Fruit fly (Drosophila melanogaster) whole organism, embryonic: Measurements from ENCODE around the gene CG2691.
A peak's percentile ranks its signal among the peaks of the same experiment; 100 is the strongest.

Experiments
- Asciz ChIP-seq: fragments of 200-800 bp; sonication (Bioruptor generic); optimal IDR thresholded peaks from 2 replicates; lab custom pipeline; 2017; ENCODE audit warnings: missing biosample characterization, mild to moderate bottlenecking, missing genetic modification characterization, missing genetic modification reagents
- B-H2 ChIP-seq: fragments of 200-800 bp; sonication (Bioruptor generic); optimal IDR thresholded peaks from 2 replicates; lab custom pipeline; 2018; ENCODE audit warnings: missing biosample characterization, mild to moderate bottlenecking, missing genetic modification characterization
- CG11247 ChIP-seq: fragments of 200-800 bp; sonication (Bioruptor generic); IDR thresholded peaks from 2 replicates; pipeline ENCODE4 v1.3.6; 2022; ENCODE audit warnings: missing biosample characterization, missing genetic modification characterization
- CG11696 ChIP-seq: fragments of 200-800 bp; sonication (Bioruptor generic); IDR thresholded peaks from 2 replicates; pipeline ENCODE4 v1.3.6; 2022; ENCODE audit warnings: missing biosample characterization, missing genetic modification characterization
- CG12659 ChIP-seq: fragments of 200-800 bp; sonication (Bioruptor generic); optimal IDR thresholded peaks from 3 replicates; lab custom pipeline; 2017; ENCODE audit warnings: mild to moderate bottlenecking, missing biosample characterization, missing genetic modification reagents, missing genetic modification characterization
- CG12769 ChIP-seq: fragments of 200-800 bp; sonication (Bioruptor generic); optimal IDR thresholded peaks from 2 replicates; lab custom pipeline; 2019; ENCODE audit warnings: missing biosample characterization, mild to moderate bottlenecking, missing genetic modification characterization, moderate library complexity
- CG17568 ChIP-seq: fragments of 200-800 bp; sonication (Bioruptor generic); optimal IDR thresholded peaks from 2 replicates; lab custom pipeline; 2018; ENCODE audit warnings: missing biosample characterization, mild to moderate bottlenecking, missing genetic modification characterization, moderate library complexity
- CG18599 ChIP-seq: fragments of 200-800 bp; sonication (Bioruptor generic); optimal IDR thresholded peaks from 3 replicates; lab custom pipeline; 2017; ENCODE audit warnings: missing biosample characterization, missing genetic modification characterization, mild to moderate bottlenecking, moderate library complexity, missing genetic modification reagents
- CG2202 ChIP-seq: fragments of 200-800 bp; sonication (Bioruptor generic); optimal IDR thresholded peaks from 2 replicates; lab custom pipeline; 2018; ENCODE audit warnings: missing biosample characterization, mild to moderate bottlenecking, missing genetic modification characterization
- CG2875 ChIP-seq: fragments of 200-800 bp; sonication (Bioruptor generic); optimal IDR thresholded peaks from 2 replicates; lab custom pipeline; 2017; ENCODE audit warnings: missing biosample characterization, mild to moderate bottlenecking, missing genetic modification characterization, missing genetic modification reagents
- CG34376 ChIP-seq: fragments of 200-800 bp; sonication (Bioruptor generic); optimal IDR thresholded peaks from 2 replicates; lab custom pipeline; 2018; ENCODE audit warnings: missing biosample characterization, mild to moderate bottlenecking, missing genetic modification characterization
- CG5953 ChIP-seq: fragments of 200-800 bp; sonication (Bioruptor generic); IDR thresholded peaks from 2 replicates; pipeline ENCODE4 v1.3.6; 2022; ENCODE audit warnings: missing biosample characterization, missing genetic modification characterization
- CG7357 ChIP-seq: fragments of 200-800 bp; sonication (Bioruptor generic); IDR thresholded peaks from 3 replicates; pipeline ENCODE4 v1.3.6; 2022; ENCODE audit warnings: missing biosample characterization, missing genetic modification characterization
- CG7556 ChIP-seq: fragments of 200-800 bp; sonication (Bioruptor generic); optimal IDR thresholded peaks from 2 replicates; lab custom pipeline; 2017; ENCODE audit warnings: missing biosample characterization, mild to moderate bottlenecking, missing genetic modification characterization
- CG8388 ChIP-seq: fragments of 200-800 bp; sonication (Bioruptor generic); optimal IDR thresholded peaks from 2 replicates; lab custom pipeline; 2019; ENCODE audit warnings: missing biosample characterization, mild to moderate bottlenecking, missing genetic modification characterization, moderate library complexity
- CTCF ChIP-seq: fragments of 200-800 bp; sonication (Bioruptor generic); optimal IDR thresholded peaks from 2 replicates; lab custom pipeline; 2017; ENCODE audit warnings: missing biosample characterization, mild to moderate bottlenecking, missing genetic modification characterization, moderate library complexity
- CoRest ChIP-seq: fragments of 200-800 bp; sonication (Bioruptor generic); optimal IDR thresholded peaks from 3 replicates; lab custom pipeline; 2018; ENCODE audit warnings: missing biosample characterization, mild to moderate bottlenecking, missing genetic modification characterization, moderate library complexity
- Elba2 ChIP-seq: fragments of 200-800 bp; sonication (Bioruptor generic); optimal IDR thresholded peaks from 3 replicates; lab custom pipeline; 2016; ENCODE audit warnings: missing biosample characterization, missing genetic modification characterization
- Fer1 ChIP-seq: fragments of 200-800 bp; sonication (Bioruptor generic); optimal IDR thresholded peaks from 2 replicates; lab custom pipeline; 2017; ENCODE audit warnings: missing biosample characterization, mild to moderate bottlenecking, missing genetic modification characterization
- HLHmδ ChIP-seq: fragments of 200-800 bp; sonication (Bioruptor generic); optimal IDR thresholded peaks from 2 replicates; lab custom pipeline; 2018; ENCODE audit warnings: missing biosample characterization, mild to moderate bottlenecking, missing genetic modification characterization, moderate library complexity
- Hmr ChIP-seq: fragments of 200-800 bp; sonication (Bioruptor generic); optimal IDR thresholded peaks from 3 replicates; lab custom pipeline; 2017; ENCODE audit warnings: mild to moderate bottlenecking, missing biosample characterization, missing genetic modification reagents, missing genetic modification characterization
- Jarid2 ChIP-seq: fragments of 200-800 bp; sonication (Bioruptor generic); optimal IDR thresholded peaks from 3 replicates; lab custom pipeline; 2017; ENCODE audit warnings: mild to moderate bottlenecking, missing biosample characterization, missing genetic modification reagents, missing genetic modification characterization
- Kr ChIP-seq: fragments of 200-800 bp; sonication (Bioruptor generic); optimal IDR thresholded peaks from 2 replicates; lab custom pipeline; 2017; ENCODE audit warnings: missing biosample characterization, mild to moderate bottlenecking, missing genetic modification characterization
- Med ChIP-seq: fragments of 200-800 bp; sonication (Bioruptor generic); peaks from one replicate; lab custom pipeline; 2016; ENCODE audit warnings: missing biosample characterization, missing genetic modification characterization, mild to moderate bottlenecking, inconsistent platforms, moderate library complexity
- NK7.1 ChIP-seq: fragments of 200-800 bp; sonication (Bioruptor generic); optimal IDR thresholded peaks from 3 replicates; lab custom pipeline; 2016; ENCODE audit warnings: missing biosample characterization, missing genetic modification characterization
- Nf-YB ChIP-seq: fragments of 200-800 bp; sonication (Bioruptor generic); optimal IDR thresholded peaks from 3 replicates; lab custom pipeline; 2019; ENCODE audit warnings: missing biosample characterization, mild to moderate bottlenecking, missing genetic modification characterization, moderate library complexity
- Pdp1 ChIP-seq, 2 experiments: fragments of 200-800 bp; sonication (Bioruptor generic); optimal IDR thresholded peaks; 3 replicates each; lab custom pipeline; 2016; ENCODE audit warnings: missing biosample characterization in 2 of 2, missing genetic modification characterization in 2 of 2, mild to moderate bottlenecking in 1 of 2, moderate library complexity in 1 of 2
- Six4 ChIP-seq: fragments of 200-800 bp; sonication (Bioruptor generic); optimal IDR thresholded peaks from 2 replicates; lab custom pipeline; 2016; ENCODE audit warnings: missing biosample characterization, missing genetic modification characterization
- Vsx1 ChIP-seq: fragments of 200-800 bp; sonication (Bioruptor generic); optimal IDR thresholded peaks from 2 replicates; lab custom pipeline; 2017; ENCODE audit warnings: missing biosample characterization, mild to moderate bottlenecking, missing genetic modification characterization, missing genetic modification reagents
- bsh ChIP-seq, 2 experiments: fragments of 200-800 bp; sonication (Bioruptor generic); optimal IDR thresholded peaks; 2 replicates each; lab custom pipeline; 2017 to 2018; ENCODE audit warnings: mild to moderate bottlenecking in 2 of 2, missing biosample characterization in 2 of 2, missing genetic modification characterization in 2 of 2, moderate library complexity in 1 of 2
- btn ChIP-seq: fragments of 200-800 bp; sonication (Bioruptor generic); optimal IDR thresholded peaks from 2 replicates; lab custom pipeline; 2016; ENCODE audit warnings: missing biosample characterization, missing genetic modification characterization
- chinmo ChIP-seq: fragments of 200-800 bp; sonication (Bioruptor generic); IDR thresholded peaks from 4 replicates; pipeline ENCODE4 v1.3.6; 2022; ENCODE audit warnings: missing biosample characterization, missing genetic modification characterization; ENCODE audit not compliant: partially characterized antibody
- chn ChIP-seq: fragments of 200-800 bp; sonication (Bioruptor generic); optimal IDR thresholded peaks from 2 replicates; lab custom pipeline; 2016; ENCODE audit warnings: missing biosample characterization, missing genetic modification characterization
- dmrt99B ChIP-seq: fragments of 200-800 bp; sonication (Bioruptor generic); optimal IDR thresholded peaks from 2 replicates; lab custom pipeline; 2018; ENCODE audit warnings: missing biosample characterization, mild to moderate bottlenecking, missing genetic modification characterization, moderate library complexity
- exex ChIP-seq: fragments of 200-800 bp; sonication (Bioruptor generic); optimal IDR thresholded peaks from 4 replicates; lab custom pipeline; 2018; ENCODE audit warnings: missing biosample characterization, mild to moderate bottlenecking, missing genetic modification characterization, moderate library complexity
- fd96Cb ChIP-seq: fragments of 200-800 bp; sonication (Bioruptor generic); optimal IDR thresholded peaks from 2 replicates; lab custom pipeline; 2018; ENCODE audit warnings: missing biosample characterization, mild to moderate bottlenecking, missing genetic modification characterization, moderate library complexity
- gem ChIP-seq: fragments of 200-800 bp; sonication (Bioruptor generic); optimal IDR thresholded peaks from 2 replicates; lab custom pipeline; 2019; ENCODE audit warnings: missing biosample characterization, mild to moderate bottlenecking, missing genetic modification characterization, moderate library complexity
- hkb ChIP-seq, 2 experiments: fragments of 200-800 bp in 1 of 2; fragments of >200 bp in 1 of 2; sonication (Bioruptor generic) in 1 of 2; IDR thresholded peaks in 1 of 2; optimal IDR thresholded peaks in 1 of 2; 2 replicates each; pipeline versions ENCODE4 v1.3.6 to Lab custom; 2017 to 2022; ENCODE audit warnings: missing biosample characterization in 1 of 2, missing genetic modification characterization in 1 of 2
- lab ChIP-seq: fragments of 200-800 bp; sonication (Bioruptor generic); optimal IDR thresholded peaks from 3 replicates; lab custom pipeline; 2017; ENCODE audit warnings: missing biosample characterization, missing genetic modification characterization, mild to moderate bottlenecking, moderate library complexity, missing genetic modification reagents
- mirr ChIP-seq: fragments of 200-800 bp; sonication (Bioruptor generic); optimal IDR thresholded peaks from 3 replicates; lab custom pipeline; 2018; ENCODE audit warnings: missing biosample characterization, mild to moderate bottlenecking, missing genetic modification characterization
- nau ChIP-seq: fragments of 200-800 bp; sonication (Bioruptor generic); optimal IDR thresholded peaks from 3 replicates; lab custom pipeline; 2017; ENCODE audit warnings: missing biosample characterization, mild to moderate bottlenecking, missing genetic modification characterization, missing genetic modification reagents
- row ChIP-seq: fragments of 200-800 bp; sonication (Bioruptor generic); IDR thresholded peaks from 3 replicates; pipeline ENCODE4 v1.3.6; 2022; ENCODE audit warnings: missing biosample characterization, missing genetic modification characterization
- sens ChIP-seq: fragments of 200-800 bp; sonication (Bioruptor generic); peaks from one replicate; lab custom pipeline; 2016; ENCODE audit warnings: missing biosample characterization, missing genetic modification characterization
- sug ChIP-seq: fragments of 200-800 bp; optimal IDR thresholded peaks from 2 replicates; lab custom pipeline; 2019; ENCODE audit warnings: missing biosample characterization, mild to moderate bottlenecking, missing genetic modification characterization, moderate library complexity
- tup ChIP-seq: fragments of 200-800 bp; sonication (Bioruptor generic); optimal IDR thresholded peaks from 2 replicates; lab custom pipeline; 2016; ENCODE audit warnings: missing biosample characterization, mild to moderate bottlenecking, missing genetic modification characterization, moderate library complexity

The CG2691 gene

dm6 chrX:13649801-13650200 lies 25.6 kb upstream of the CG2691 start (continued):
- no peak for TF ChIP-seq Jarid2
- no peak for TF ChIP-seq hkb (optimal IDR thresholded peaks at IDR 0.05; lab: Kevin White, UChicago)
- no peak for TF ChIP-seq hkb (GFP tag; IDR thresholded peaks at IDR 0.05; lab: Robert Waterston, UW)
- peak; percentile 10; the same call in 1 of the 3 replicates for TF ChIP-seq row (GFP tag; lab: Robert Waterston, UW)
- no peak for TF ChIP-seq CG5953 (GFP tag; lab: Robert Waterston, UW)
- no peak for TF ChIP-seq chinmo (GFP tag; lab: Robert Waterston, UW)
- no peak for TF ChIP-seq chn
- no peak for TF ChIP-seq CTCF (GFP tag; lab: Kevin White, UChicago)
- no peak for TF ChIP-seq NK7.1 (GFP tag; lab: Kevin White, UChicago)
- no peak for TF ChIP-seq fd96Cb
- no peak for TF ChIP-seq CG7357

- TF ChIP-seq CG12769 (no peak), B-H2 (no peak), CG11247 (GFP tag; lab: Robert Waterston, UW) (no peak), Nf-YB (GFP tag; lab: Kevin White, UChicago) (no peak), dmrt99B (no peak)
Measured at dm6 chrX:13648819-13649218, 24.6 kb upstream of the CG2691 start.

dm6 chrX:13646175-13646574 lies 22.0 kb upstream of the CG2691 start:
- peak; percentile 48 for TF ChIP-seq Med (GFP tag; lab: Kevin White, UChicago)
- no peak for TF ChIP-seq HLHmδ
- TF ChIP-seq sens (GFP tag; lab: Kevin White, UChicago): peak; percentile 21
- no peak for TF ChIP-seq btn (GFP tag; lab: Kevin White, UChicago)
- peak; percentile 61 for TF ChIP-seq sug (tag; lab: Kevin White, UChicago)
- TF ChIP-seq mirr (GFP tag; lab: Kevin White, UChicago): peak; percentile 42
- peak; percentile 90 for TF ChIP-seq exex
- no peak for TF ChIP-seq CG11696 (GFP tag; lab: Robert Waterston, UW)
- peak; percentile 19 for TF ChIP-seq CG18599 (GFP tag; lab: Kevin White, UChicago)
- no peak for TF ChIP-seq Elba2 (GFP tag; lab: Kevin White, UChicago)
- TF ChIP-seq CG34376 (GFP tag; lab: Kevin White, UChicago): peak; percentile 71
- TF ChIP-seq Pdp1 (GFP tag; optimal IDR thresholded peaks at IDR 0.05; lab: Kevin White, UChicago): peak in 1 of 2 experiments; percentile 11
- TF ChIP-seq, all 482 proteins: peak for 8

dm6 chrX:13644696-13645393 lies 20.6 kb upstream of the CG2691 start:
- peak; percentile 49 for TF ChIP-seq Vsx1 (GFP tag; lab: Kevin White, UChicago)
- TF ChIP-seq bsh (GFP tag; optimal IDR thresholded peaks at IDR 0.05; lab: Kevin White, UChicago): peak; percentile 28 to 75
- TF ChIP-seq CG2875 (GFP tag; lab: Kevin White, UChicago): peak; percentile 69
- peak; percentile 51 for TF ChIP-seq lab (GFP tag; lab: Kevin White, UChicago)
- peak; percentile 75 for TF ChIP-seq nau (GFP tag; lab: Kevin White, UChicago)
- TF ChIP-seq CG2202 (tag; lab: Kevin White, UChicago): peak; percentile 38
- TF ChIP-seq tup (GFP tag; lab: Kevin White, UChicago): no peak
- TF ChIP-seq CG8388 (GFP tag; lab: Kevin White, UChicago): peak; percentile 13
- TF ChIP-seq CG17568 (GFP tag; lab: Kevin White, UChicago): peak; percentile 63
- TF ChIP-seq CG12659 (GFP tag; lab: Kevin White, UChicago): peak; percentile 16
- TF ChIP-seq Fer1 (GFP tag; lab: Kevin White, UChicago): peak; percentile 32
- TF ChIP-seq Six4 (GFP tag; lab: Kevin White, UChicago): no peak
- TF ChIP-seq Asciz (GFP tag; lab: Kevin White, UChicago): peak; percentile 78
- TF ChIP-seq sens (GFP tag; lab: Kevin White, UChicago): peak; percentile 88
- TF ChIP-seq gem: peak; percentile 67
- peak; percentile 49 for TF ChIP-seq CoRest
- peak; percentile 21 for TF ChIP-seq CG7556
- no peak for TF ChIP-seq Kr (GFP tag; lab: Kevin White, UChicago)
- peak; percentile 40 for TF ChIP-seq Hmr (GFP tag; lab: Kevin White, UChicago)
